Worm (Caenorhabditis elegans) whole organism, L1 larva: ENCODE measurements around the gene CD4.1.

Experiments used
- C04F5.9 ChIP-seq: sonication (generic microtip); optimal IDR thresholded peaks from 2 replicates; lab custom pipeline; 2016; ENCODE audit warnings: missing genetic modification characterization, missing compliant biosample characterization
- C16A3.4 ChIP-seq: fragments of 150-350 bp; optimal IDR thresholded peaks from 2 replicates; lab custom pipeline; 2014; ENCODE audit warnings: missing biosample characterization, missing genetic modification characterization
- C34B4.2 ChIP-seq: sonication (generic microtip); optimal IDR thresholded peaks from 2 replicates; lab custom pipeline; 2017; ENCODE audit warnings: mild to moderate bottlenecking, missing genetic modification characterization, missing compliant biosample characterization
- ama-1 ChIP-seq: fragments of 150-350 bp; optimal IDR thresholded peaks from 2 replicates; lab custom pipeline; 2014
- ceh-82 ChIP-seq, 3 experiments: fragments of 150-350 bp in 1 of 3; sonication (generic microtip) in 2 of 3; optimal IDR thresholded peaks; 2 replicates each; lab custom pipeline; 2014 to 2017; ENCODE audit warnings: missing biosample characterization in 3 of 3, missing genetic modification characterization in 3 of 3
- ceh-88 ChIP-seq: fragments of 200-800 bp; sonication (Bioruptor generic); IDR thresholded peaks from 2 replicates; pipeline ENCODE4 v1.3.6; 2022; ENCODE audit warnings: missing genetic modification characterization, missing compliant biosample characterization
- ces-1 ChIP-seq: fragments of 150-350 bp; optimal IDR thresholded peaks from 2 replicates; lab custom pipeline; 2014; ENCODE audit warnings: missing biosample characterization, missing genetic modification reagents, missing genetic modification characterization
- dpl-1 ChIP-seq, 3 experiments: fragments of 150-350 bp in 2 of 3; sonication (generic microtip) in 1 of 3; optimal IDR thresholded peaks; 2 replicates each; lab custom pipeline; 2014 to 2017; ENCODE audit warnings: missing biosample characterization in 3 of 3, missing genetic modification characterization in 3 of 3, missing genetic modification reagents in 3 of 3
- dsc-1 ChIP-seq: sonication (generic microtip); optimal IDR thresholded peaks from 2 replicates; lab custom pipeline; 2016; ENCODE audit warnings: mild to moderate bottlenecking, missing genetic modification characterization, missing compliant biosample characterization
- efl-1 ChIP-seq, 4 experiments: fragments of 150-350 bp; optimal IDR thresholded peaks in 3 of 4; peaks in 1 of 4; 1 replicate in 1 of 4; 2 replicates in 3 of 4; lab custom pipeline; 2014; ENCODE audit warnings: missing biosample characterization in 2 of 4, missing genetic modification characterization in 2 of 4, missing genetic modification reagents in 2 of 4
- efl-3 ChIP-seq: fragments of 200-800 bp; sonication (Bioruptor generic); optimal IDR thresholded peaks from 2 replicates; lab custom pipeline; 2018; ENCODE audit warnings: mild to moderate bottlenecking, missing genetic modification characterization, missing compliant biosample characterization
- egl-13 ChIP-seq: sonication (generic microtip); optimal IDR thresholded peaks from 2 replicates; lab custom pipeline; 2016; ENCODE audit warnings: missing genotype, missing genetic modification reagents, missing genetic modification characterization, missing compliant biosample characterization
- fkh-8 ChIP-seq: sonication (generic microtip); optimal IDR thresholded peaks from 2 replicates; lab custom pipeline; 2016; ENCODE audit warnings: mild to moderate bottlenecking, missing genetic modification characterization, missing compliant biosample characterization
- grh-1 ChIP-seq: fragments of 200-800 bp; sonication (Bioruptor generic); IDR thresholded peaks from 2 replicates; pipeline ENCODE4 v1.3.6; 2022; ENCODE audit warnings: missing genetic modification reagents, missing genetic modification characterization, missing compliant biosample characterization
- hlh-17 ChIP-seq: fragments of 200-800 bp; sonication (Bioruptor generic); optimal IDR thresholded peaks from 2 replicates; lab custom pipeline; 2018; ENCODE audit warnings: missing genetic modification characterization, mild to moderate bottlenecking, missing compliant biosample characterization, moderate library complexity, borderline replicate concordance
- irx-1 ChIP-seq: sonication (generic microtip); optimal IDR thresholded peaks from 2 replicates; lab custom pipeline; 2016; ENCODE audit warnings: missing genetic modification characterization, missing compliant biosample characterization
- isw-1 ChIP-seq: fragments of 200-800 bp; sonication (Bioruptor generic); IDR thresholded peaks from 2 replicates; pipeline ENCODE4 v1.3.6; 2022; ENCODE audit warnings: missing genetic modification characterization, missing compliant biosample characterization
- lin-14 ChIP-seq: fragments of 200-800 bp; sonication (Bioruptor generic); optimal IDR thresholded peaks from 2 replicates; lab custom pipeline; 2018; ENCODE audit warnings: mild to moderate bottlenecking, missing genetic modification characterization, moderate library complexity, missing compliant biosample characterization
- lin-15B ChIP-seq: fragments of 150-350 bp; sonication (generic microtip); optimal IDR thresholded peaks from 3 replicates; lab custom pipeline; 2014; ENCODE audit warnings: missing biosample characterization, missing genetic modification characterization
- lin-35 ChIP-seq, 2 experiments: fragments of 150-350 bp; optimal IDR thresholded peaks; 2 replicates each; lab custom pipeline; 2014; ENCODE audit warnings: missing biosample characterization in 2 of 2, missing genetic modification characterization in 2 of 2, missing genetic modification reagents in 2 of 2
- lin-39 ChIP-seq: fragments of 150-350 bp; optimal IDR thresholded peaks from 2 replicates; lab custom pipeline; 2014; ENCODE audit warnings: missing biosample characterization, missing genetic modification reagents, missing genetic modification characterization
- lsy-2 ChIP-seq, 2 experiments: fragments of 150-350 bp; optimal IDR thresholded peaks; 2 replicates each; lab custom pipeline; 2014; ENCODE audit warnings: missing biosample characterization in 2 of 2, missing genetic modification characterization in 2 of 2
- mab-9 ChIP-seq: fragments of 200-800 bp; sonication (Bioruptor generic); IDR thresholded peaks from 2 replicates; pipeline ENCODE4 v1.3.6; 2022; ENCODE audit warnings: missing genetic modification reagents, missing genetic modification characterization, missing compliant biosample characterization
- mdl-1 ChIP-seq, 2 experiments: fragments of 150-350 bp; optimal IDR thresholded peaks; 2 replicates each; lab custom pipeline; 2014 to 2017; ENCODE audit warnings: missing biosample characterization in 2 of 2, missing genetic modification characterization in 2 of 2, inconsistent platforms in 1 of 2
- mep-1 ChIP-seq: fragments of 150-350 bp; optimal IDR thresholded peaks from 2 replicates; lab custom pipeline; 2014; ENCODE audit warnings: missing biosample characterization, missing genetic modification characterization
- nhr-11 ChIP-seq: fragments of 150-350 bp; optimal IDR thresholded peaks from 2 replicates; lab custom pipeline; 2014; ENCODE audit warnings: missing biosample characterization, missing genetic modification characterization
- nhr-19 ChIP-seq: fragments of 200-800 bp; sonication (Bioruptor generic); conservative IDR thresholded peaks from 2 replicates; pipeline ENCODE4 v1.3.6; 2022; ENCODE audit warnings: missing genetic modification characterization, missing compliant biosample characterization
- nhr-20 ChIP-seq: sonication (generic microtip); optimal IDR thresholded peaks from 2 replicates; lab custom pipeline; 2016; ENCODE audit warnings: mild to moderate bottlenecking, missing genetic modification characterization, missing compliant biosample characterization
- nhr-28 ChIP-seq: fragments of 150-350 bp; optimal IDR thresholded peaks from 2 replicates; lab custom pipeline; 2014; ENCODE audit warnings: missing biosample characterization, missing genetic modification characterization
- nhr-71 ChIP-seq: sonication (generic microtip); optimal IDR thresholded peaks from 2 replicates; lab custom pipeline; 2016; ENCODE audit warnings: mild to moderate bottlenecking, missing genetic modification characterization, moderate library complexity, missing compliant biosample characterization
- nhr-76 ChIP-seq: sonication (generic microtip); optimal IDR thresholded peaks from 2 replicates; lab custom pipeline; 2017; ENCODE audit warnings: missing biosample characterization, missing genetic modification characterization
- nhr-77 ChIP-seq: fragments of 150-350 bp; optimal IDR thresholded peaks from 2 replicates; lab custom pipeline; 2014; ENCODE audit warnings: missing biosample characterization, missing genetic modification characterization
- nhr-84 ChIP-seq: sonication (generic microtip); optimal IDR thresholded peaks from 2 replicates; lab custom pipeline; 2017; ENCODE audit warnings: missing biosample characterization, missing genetic modification characterization
- nhr-90 ChIP-seq: sonication (generic microtip); optimal IDR thresholded peaks from 2 replicates; lab custom pipeline; 2016; ENCODE audit warnings: mild to moderate bottlenecking, missing genetic modification characterization, missing compliant biosample characterization; ENCODE audit not compliant: poor library complexity
- rnt-1 ChIP-seq: sonication (generic microtip); optimal IDR thresholded peaks from 2 replicates; lab custom pipeline; 2016; ENCODE audit warnings: mild to moderate bottlenecking, missing genetic modification characterization, moderate library complexity, missing compliant biosample characterization
- skn-1 ChIP-seq: fragments of 150-350 bp; optimal IDR thresholded peaks from 2 replicates; lab custom pipeline; 2014; ENCODE audit warnings: missing biosample characterization, missing genetic modification characterization
- snu-23 ChIP-seq: sonication (generic microtip); optimal IDR thresholded peaks from 2 replicates; lab custom pipeline; 2016; ENCODE audit warnings: missing genetic modification characterization, missing compliant biosample characterization
- sox-4 ChIP-seq: sonication (generic microtip); optimal IDR thresholded peaks from 2 replicates; lab custom pipeline; 2016; ENCODE audit warnings: missing genetic modification characterization, missing compliant biosample characterization
- sptf-1 ChIP-seq: fragments of 150-350 bp; optimal IDR thresholded peaks from 2 replicates; lab custom pipeline; 2014; ENCODE audit warnings: missing biosample characterization, missing genetic modification characterization
- tbx-2 ChIP-seq: sonication (generic microtip); optimal IDR thresholded peaks from 2 replicates; lab custom pipeline; 2016; ENCODE audit warnings: missing genetic modification characterization, missing compliant biosample characterization
- unc-130 ChIP-seq: fragments of 150-350 bp; optimal IDR thresholded peaks from 2 replicates; lab custom pipeline; 2017; ENCODE audit warnings: missing biosample characterization, missing genetic modification characterization, inconsistent platforms
- unc-30 ChIP-seq: sonication (generic microtip); optimal IDR thresholded peaks from 2 replicates; lab custom pipeline; 2017; ENCODE audit warnings: missing biosample characterization, missing genetic modification characterization
- unc-62 ChIP-seq: fragments of 150-350 bp; optimal IDR thresholded peaks from 2 replicates; lab custom pipeline; 2014; ENCODE audit warnings: missing biosample characterization, missing genetic modification reagents, missing genetic modification characterization
- unc-86 ChIP-seq: sonication (generic microtip); optimal IDR thresholded peaks from 2 replicates; lab custom pipeline; 2016; ENCODE audit warnings: missing genetic modification characterization, missing compliant biosample characterization
- unc-98 ChIP-seq: fragments of 200-800 bp; sonication (Bioruptor generic); IDR thresholded peaks from 2 replicates; pipeline ENCODE4 v1.3.6; 2022; ENCODE audit warnings: missing genetic modification characterization, missing compliant biosample characterization
- vab-15 ChIP-seq: sonication (generic microtip); optimal IDR thresholded peaks from 2 replicates; lab custom pipeline; 2017; ENCODE audit warnings: missing genotype, mild to moderate bottlenecking, missing genetic modification characterization, missing compliant biosample characterization
- xbp-1 ChIP-seq: sonication (generic microtip); optimal IDR thresholded peaks from 2 replicates; lab custom pipeline; 2016; ENCODE audit warnings: missing genetic modification characterization, missing compliant biosample characterization
- ztf-4 ChIP-seq: fragments of 150-350 bp; optimal IDR thresholded peaks from 2 replicates; lab custom pipeline; 2014; ENCODE audit warnings: missing biosample characterization, missing genetic modification characterization

Gene CD4.1

ce11 chrV:5587955-5588354 is 18.4 kb upstream of the CD4.1 start:
- no peak for TF ChIP-seq C04F5.9 (tag; lab: Kevin White, UChicago)
- TF ChIP-seq rnt-1 = no peak
- TF ChIP-seq nhr-28 (tag; lab: Kevin White, UChicago) = no peak
- TF ChIP-seq ztf-4 (tag; lab: Kevin White, UChicago) = no peak
- TF ChIP-seq ceh-88 (GFP tag; lab: Robert Waterston, UW) = no peak
- TF ChIP-seq C34B4.2 (tag; lab: Kevin White, UChicago) = no peak
- no peak for TF ChIP-seq unc-98 (GFP tag; lab: Robert Waterston, UW)
- TF ChIP-seq ces-1 (GFP tag; lab: Kevin White, UChicago) = no peak
- no peak for TF ChIP-seq dpl-1 (GFP tag; optimal IDR thresholded peaks at IDR 0.05; lab: Kevin White, UChicago)
- no peak for TF ChIP-seq mep-1
- no peak for TF ChIP-seq skn-1
- TF ChIP-seq lin-39 (tag; lab: Kevin White, UChicago) = no peak
- TF ChIP-seq nhr-20 = no peak
- no peak for TF ChIP-seq fkh-8 (tag; lab: Kevin White, UChicago)

ce11 chrV:5591887-5592286 is 14.5 kb upstream of the CD4.1 start:
- no peak for TF ChIP-seq egl-13
- TF ChIP-seq C04F5.9 (tag; lab: Kevin White, UChicago) = no peak
- TF ChIP-seq efl-3 (GFP tag; lab: Kevin White, UChicago) = no peak
- no peak for TF ChIP-seq nhr-20
- TF ChIP-seq nhr-84 = no peak
- TF ChIP-seq nhr-77 (tag; lab: Kevin White, UChicago) = no peak
- no peak for TF ChIP-seq lin-14 (GFP tag; lab: Kevin White, UChicago)
- no peak for TF ChIP-seq C16A3.4 (tag; lab: Kevin White, UChicago)
- no peak for TF ChIP-seq grh-1 (GFP tag; lab: Robert Waterston, UW)
- no peak for TF ChIP-seq hlh-17 (GFP tag; lab: Kevin White, UChicago)
- no peak for TF ChIP-seq snu-23 (GFP tag; lab: Kevin White, UChicago)
- no peak for TF ChIP-seq ceh-82 (tag; optimal IDR thresholded peaks at IDR 0.05; lab: Kevin White, UChicago)
- no peak for TF ChIP-seq lin-15B (tag; lab: Kevin White, UChicago)
- TF ChIP-seq nhr-76 = no peak
- TF ChIP-seq, all 84 proteins: peak for 0

- peak; percentile 69 for TF ChIP-seq ztf-4 (tag; lab: Kevin White, UChicago)
- TF ChIP-seq sptf-1 = no peak
- peak; percentile 92 to 94 for TF ChIP-seq lsy-2 (tag; optimal IDR thresholded peaks at IDR 0.05; lab: Kevin White, UChicago)
- TF ChIP-seq unc-86 (tag; lab: Kevin White, UChicago) = peak; percentile 70
- no peak for TF ChIP-seq efl-3 (GFP tag; lab: Kevin White, UChicago)
- peak in 1 of 2 experiments; percentile 33 for TF ChIP-seq mdl-1 (tag; optimal IDR thresholded peaks at IDR 0.05; lab: Kevin White, UChicago)
- peak; percentile 25 for TF ChIP-seq ama-1 (lab: Kevin White, UChicago)
- peak; percentile 78 for TF ChIP-seq lin-15B (tag; lab: Kevin White, UChicago)
- TF ChIP-seq sox-4 = peak; percentile 35
- TF ChIP-seq egl-13 = no peak
- TF ChIP-seq efl-1 (optimal IDR thresholded peaks at IDR 0.05; lab: Kevin White, UChicago) = peak; percentile 91
- TF ChIP-seq efl-1 (GFP tag; optimal IDR thresholded peaks at IDR 0.05 in 1 of 2; lab: Kevin White, UChicago) = peak; percentile 83 to 98
- peak; percentile 79 for TF ChIP-seq lin-14 (GFP tag; lab: Kevin White, UChicago)
- TF ChIP-seq grh-1 (GFP tag; lab: Robert Waterston, UW) = peak; percentile 56; the same call in 1 of the 2 replicates
- peak; percentile 69 for TF ChIP-seq irx-1 (tag; lab: Kevin White, UChicago)
- peak; percentile 33 for TF ChIP-seq nhr-11 (tag; lab: Kevin White, UChicago)
- TF ChIP-seq tbx-2 (tag; lab: Kevin White, UChicago) = peak; percentile 77
- peak; percentile 70 for TF ChIP-seq dsc-1 (tag; lab: Kevin White, UChicago)
- peak; percentile 57 for TF ChIP-seq skn-1
- peak; percentile 74 for TF ChIP-seq nhr-90 (tag; lab: Kevin White, UChicago)
- TF ChIP-seq unc-30 (tag; lab: Kevin White, UChicago) = peak; percentile 2
- no peak for TF ChIP-seq nhr-76
- peak; percentile 82 for TF ChIP-seq nhr-19 (GFP tag; lab: Robert Waterston, UW)
- TF ChIP-seq unc-62 = no peak
- peak; percentile 87 for TF ChIP-seq nhr-71 (tag; lab: Kevin White, UChicago)
- peak; percentile 61; the same call in 1 of the 2 replicates for TF ChIP-seq isw-1 (GFP tag; lab: Robert Waterston, UW)
- TF ChIP-seq vab-15 = no peak
- TF ChIP-seq fkh-8 (tag; lab: Kevin White, UChicago) = peak; percentile 58
- peak; percentile 68 for TF ChIP-seq mab-9
- peak; percentile 86 for TF ChIP-seq unc-130 (tag; lab: Kevin White, UChicago)
- TF ChIP-seq lin-39 (tag; lab: Kevin White, UChicago) = peak; percentile 61
- peak; percentile 37 for TF ChIP-seq C04F5.9 (tag; lab: Kevin White, UChicago)
- TF ChIP-seq xbp-1 (tag; lab: Kevin White, UChicago) = peak; percentile 77
- peak; percentile 88 to 90 for TF ChIP-seq lin-35 (GFP tag; optimal IDR thresholded peaks at IDR 0.05; lab: Kevin White, UChicago)
Observed at ce11 chrV:5592323-5592722, 14.0 kb upstream of the CD4.1 start, which contains the start of gene vps-37. TSS of gene vps-37 (plus strand) at chrV:5592700.
